Worm (Caenorhabditis elegans) whole organism, midembryonic: ENCODE data around the gene Y49F6B.8.
"Not testable (repeated sequence)": the region's sequence is repeated elsewhere in the genome, so short reads cannot be mapped to it uniquely, and the experiment has no call there.

ENCODE experiments used
- T22C8.4 ChIP-seq: fragments of 200-800 bp; sonication (Bioruptor generic); IDR thresholded peaks from 2 replicates; pipeline ENCODE4 v1.3.6; 2022; ENCODE audit warnings: missing genetic modification characterization, missing compliant biosample characterization
- cog-1 ChIP-seq: sonication (generic microtip); optimal IDR thresholded peaks from 2 replicates; lab custom pipeline; 2016; ENCODE audit warnings: missing genetic modification characterization, missing compliant biosample characterization
- flt-1 ChIP-seq: fragments of 200-800 bp; sonication (Bioruptor generic); IDR thresholded peaks from 2 replicates; pipeline ENCODE4 v1.3.6; 2022; ENCODE audit warnings: missing genetic modification characterization, missing compliant biosample characterization
- klf-2 ChIP-seq: fragments of 200-800 bp; sonication (Bioruptor generic); conservative IDR thresholded peaks from 2 replicates; pipeline ENCODE4 v1.3.6; 2022; ENCODE audit warnings: missing genetic modification reagents, missing genetic modification characterization, missing compliant biosample characterization
- med-1 ChIP-seq: sonication (generic microtip); optimal IDR thresholded peaks from 2 replicates; lab custom pipeline; 2017; ENCODE audit warnings: missing genetic modification characterization, mild to moderate bottlenecking, missing compliant biosample characterization, antibody characterized with exemption, missing genetic modification reagents; ENCODE audit not compliant: insufficient read depth
- ref-1 ChIP-seq: fragments of 200-800 bp; sonication (Bioruptor generic); conservative IDR thresholded peaks from 2 replicates; pipeline ENCODE4 v1.3.6; 2022; ENCODE audit warnings: missing genetic modification reagents, missing genetic modification characterization, missing compliant biosample characterization
- tab-1 ChIP-seq: fragments of 200-800 bp; sonication (Bioruptor generic); IDR thresholded peaks from 2 replicates; pipeline ENCODE4 v1.3.6; 2022; ENCODE audit warnings: missing genetic modification characterization, missing compliant biosample characterization
- ztf-23 ChIP-seq: fragments of 200-800 bp; sonication (Bioruptor generic); IDR thresholded peaks from 2 replicates; pipeline ENCODE4 v1.3.6; 2022; ENCODE audit warnings: missing genetic modification reagents, missing genetic modification characterization, missing compliant biosample characterization
- ztf-29 ChIP-seq: fragments of 200-800 bp; sonication (Bioruptor generic); IDR thresholded peaks from 2 replicates; pipeline ENCODE4 v1.3.6; 2022; ENCODE audit warnings: missing genetic modification reagents, missing genetic modification characterization, missing compliant biosample characterization

Y49F6B.8 gene

ce11 chrII:3482231-3482630 lies 747 bp upstream of the Y49F6B.8 start, which contains the start of gene smu-2:
Gene smu-2, plus strand, starts transcription at chrII:3482408.
- peak; percentile 67; the same call in 1 of the 2 replicates for TF ChIP-seq flt-1
- TF ChIP-seq cog-1 = peak; percentile 39
- no peak for TF ChIP-seq tab-1 (GFP tag; lab: Robert Waterston, UW)
- no peak for TF ChIP-seq ref-1
- TF ChIP-seq klf-2 (GFP tag; lab: Robert Waterston, UW) = 0 out of 2 replicates have a peak, but pooled peaks have one; percentile 45
- peak; percentile 74 for TF ChIP-seq ztf-23 (GFP tag; lab: Robert Waterston, UW)

ce11 chrII:3477171-3477570 lies 4.3 kb downstream of the Y49F6B.8 start, which contains the start of gene fbxb-104:
Gene fbxb-104, minus strand, starts transcription at chrII:3477271.
- TF ChIP-seq tab-1 (GFP tag; lab: Robert Waterston, UW) = no peak
- TF ChIP-seq ztf-29 = no peak
- no peak for TF ChIP-seq flt-1
- no peak for TF ChIP-seq klf-2 (GFP tag; lab: Robert Waterston, UW)
- no peak for TF ChIP-seq cog-1
- TF ChIP-seq med-1 (GFP tag; lab: Kevin White, UChicago) = no peak
- TF ChIP-seq T22C8.4 (GFP tag; lab: Robert Waterston, UW) = no peak
- TF ChIP-seq ztf-23 (GFP tag; lab: Robert Waterston, UW) = no peak
- TF ChIP-seq ref-1 = no peak

ce11 chrII:3476536-3476935 lies 4.9 kb downstream of the Y49F6B.8 start:
- TF ChIP-seq T22C8.4 (GFP tag; lab: Robert Waterston, UW) (no peak), ztf-29 (0 out of 2 replicates have a peak, but pooled peaks have one; percentile 13)

ce11 chrII:3473744-3474143 lies 7.7 kb downstream of the Y49F6B.8 start, which contains the start of gene sdz-32:
Gene sdz-32, plus strand, starts transcription at chrII:3474044.
- TF ChIP-seq ztf-29 (no peak), klf-2 (GFP tag; lab: Robert Waterston, UW) (no peak), T22C8.4 (GFP tag; lab: Robert Waterston, UW) (no peak), med-1 (GFP tag; lab: Kevin White, UChicago) (no peak), ref-1 (no peak), cog-1 (no peak), flt-1 (no peak), ztf-23 (GFP tag; lab: Robert Waterston, UW) (no peak)

- TF ChIP-seq T22C8.4 (GFP tag; lab: Robert Waterston, UW) (no peak), flt-1 (no peak), ztf-23 (GFP tag; lab: Robert Waterston, UW) (no peak), klf-2 (GFP tag; lab: Robert Waterston, UW) (no peak)
These were observed 8.7 kb downstream of the Y49F6B.8 start, which contains the start of gene Y49F6B.6 for ce11 chrII:3472817-3473216. Gene Y49F6B.6, plus strand, starts transcription at chrII:3473117.

- no peak for TF ChIP-seq tab-1 (GFP tag; lab: Robert Waterston, UW)
- TF ChIP-seq med-1 (GFP tag; lab: Kevin White, UChicago) = no peak
- no peak for TF ChIP-seq cog-1
- no peak for TF ChIP-seq klf-2 (GFP tag; lab: Robert Waterston, UW)
- TF ChIP-seq flt-1 = no peak
- no peak for TF ChIP-seq ref-1
- no peak for TF ChIP-seq T22C8.4 (GFP tag; lab: Robert Waterston, UW)
- TF ChIP-seq ztf-23 (GFP tag; lab: Robert Waterston, UW) = no peak
- TF ChIP-seq ztf-29 = no peak
These were observed 9.2 kb downstream of the Y49F6B.8 start, which contains the start of gene Y49F6B.12 for ce11 chrII:3472316-3472715. Gene Y49F6B.12, minus strand, starts transcription at chrII:3472416.

ce11 chrII:3471603-3472002 lies 9.9 kb downstream of the Y49F6B.8 start, which contains the start of gene Y49F6B.13:
Gene Y49F6B.13, minus strand, starts transcription at chrII:3471703.
- TF ChIP-seq T22C8.4 (GFP tag; lab: Robert Waterston, UW) = no peak

ce11 chrII:3470549-3470948 lies 10.9 kb downstream of the Y49F6B.8 start, which contains the start of gene Y49F6B.20:
Gene Y49F6B.20, minus strand, starts transcription at chrII:3470649.
- TF ChIP-seq ztf-29 (no peak), T22C8.4 (GFP tag; lab: Robert Waterston, UW) (no peak), cog-1 (no peak), med-1 (GFP tag; lab: Kevin White, UChicago) (no peak), klf-2 (GFP tag; lab: Robert Waterston, UW) (no peak), tab-1 (GFP tag; lab: Robert Waterston, UW) (no peak), ztf-23 (GFP tag; lab: Robert Waterston, UW) (no peak), ref-1 (no peak), flt-1 (no peak)

- not testable (repeated sequence) for TF ChIP-seq ztf-29; med-1 (GFP tag; lab: Kevin White, UChicago); cog-1
These were observed 16.9 kb downstream of the Y49F6B.8 start, which contains the start of gene C16C8.10 for ce11 chrII:3464580-3464979. Gene C16C8.10, minus strand, starts transcription at chrII:3464680.

- TF ChIP-seq klf-2 (GFP tag; lab: Robert Waterston, UW) = no peak
- TF ChIP-seq ztf-29 = no peak
- TF ChIP-seq flt-1 = no peak
- TF ChIP-seq tab-1 (GFP tag; lab: Robert Waterston, UW) = no peak
- TF ChIP-seq ref-1 = no peak
- TF ChIP-seq med-1 (GFP tag; lab: Kevin White, UChicago) = no peak
- TF ChIP-seq T22C8.4 (GFP tag; lab: Robert Waterston, UW) = no peak
- no peak for TF ChIP-seq ztf-23 (GFP tag; lab: Robert Waterston, UW)
- no peak for TF ChIP-seq cog-1
These were observed 18.4 kb downstream of the Y49F6B.8 start, which contains the start of gene C16C8.9 for ce11 chrII:3463097-3463496. Gene C16C8.9, minus strand, starts transcription at chrII:3463197.

- no peak for TF ChIP-seq ztf-23 (GFP tag; lab: Robert Waterston, UW)
- no peak for TF ChIP-seq ztf-29
- TF ChIP-seq tab-1 (GFP tag; lab: Robert Waterston, UW) = no peak
- TF ChIP-seq flt-1 = no peak
- TF ChIP-seq T22C8.4 (GFP tag; lab: Robert Waterston, UW) = no peak
- no peak for TF ChIP-seq cog-1
- no peak for TF ChIP-seq ref-1
- TF ChIP-seq med-1 (GFP tag; lab: Kevin White, UChicago) = no peak
- TF ChIP-seq klf-2 (GFP tag; lab: Robert Waterston, UW) = no peak
These were observed 19.9 kb downstream of the Y49F6B.8 start, which contains the start of gene C16C8.8 for ce11 chrII:3461586-3461985. Gene C16C8.8, minus strand, starts transcription at chrII:3461686.
